Fruit fly (Drosophila melanogaster): Measurements from ENCODE around the gene CG9588.

CG9588 gene

dm6 chr3R:13699350-13699749, 22.9 kb upstream of the CG9588 start:
- TF ChIP-seq pan (optimal IDR thresholded peaks at IDR 0.05), result no peak
- TF ChIP-seq foxo (GFP tag; optimal IDR thresholded peaks at IDR 0.05), result no peak
- TF ChIP-seq Hnf4 (GFP tag; optimal IDR thresholded peaks at IDR 0.05), result no peak
- TF ChIP-seq Dfd (GFP tag; optimal IDR thresholded peaks at IDR 0.05), result no peak
- no peak for TF ChIP-seq Myc (optimal IDR thresholded peaks at IDR 0.05)
- no peak for TF ChIP-seq psq (GFP tag; optimal IDR thresholded peaks at IDR 0.05)
- TF ChIP-seq OdsH (GFP tag; optimal IDR thresholded peaks at IDR 0.05), result no peak
- no peak for TF ChIP-seq Sp1 (GFP tag; optimal IDR thresholded peaks at IDR 0.05)
- no peak for TF ChIP-seq Rel (GFP tag; optimal IDR thresholded peaks at IDR 0.05)
- TF ChIP-seq Rel (tag; optimal IDR thresholded peaks at IDR 0.05), result no peak

- TF ChIP-seq h (GFP tag; optimal IDR thresholded peaks at IDR 0.05) (no peak), tai (GFP tag; optimal IDR thresholded peaks at IDR 0.05) (no peak), Jra (GFP tag; optimal IDR thresholded peaks at IDR 0.05) (no peak), Rel (GFP tag; optimal IDR thresholded peaks at IDR 0.05) (no peak), Rel (tag; optimal IDR thresholded peaks at IDR 0.05) (no peak), br (GFP tag; optimal IDR thresholded peaks at IDR 0.05) (no peak), Vsx2 (GFP tag; optimal IDR thresholded peaks at IDR 0.05; ENCODE audit: partially characterized antibody) (no peak), N (GFP tag; optimal IDR thresholded peaks at IDR 0.05) (no peak), Hnf4 (GFP tag; optimal IDR thresholded peaks at IDR 0.05) (no peak), brk (GFP tag; optimal IDR thresholded peaks at IDR 0.05) (no peak), GATAd (GFP tag; optimal IDR thresholded peaks at IDR 0.05) (no peak), CrebA (GFP tag; optimal IDR thresholded peaks at IDR 0.05; ENCODE audit: borderline replicate concordance) (no peak), lola (GFP tag; optimal IDR thresholded peaks at IDR 0.05) (no peak), ey (GFP tag; optimal IDR thresholded peaks at IDR 0.05) (no peak), dmrt93B (GFP tag; optimal IDR thresholded peaks at IDR 0.05) (no peak), CG32264 (GFP tag; optimal IDR thresholded peaks at IDR 0.05) (no peak), pan (optimal IDR thresholded peaks at IDR 0.05) (no peak)
Observed at dm6 chr3R:13693753-13694152, 17.3 kb upstream of the CG9588 start, which contains the start of gene CG14367. Gene CG14367 (plus strand): TSS chr3R:13694053.

- TF ChIP-seq Dif (GFP tag; optimal IDR thresholded peaks at IDR 0.05; ENCODE audit: partially characterized antibody), result no peak
- peak; percentile 23 for TF ChIP-seq OdsH (GFP tag; optimal IDR thresholded peaks at IDR 0.05)
- no peak for TF ChIP-seq fru (GFP tag; optimal IDR thresholded peaks at IDR 0.05)
- no peak for TF ChIP-seq pan (optimal IDR thresholded peaks at IDR 0.05)
- no peak for TF ChIP-seq dsf (GFP tag; optimal IDR thresholded peaks at IDR 0.05; ENCODE audit: borderline replicate concordance)
- TF ChIP-seq Dfd (GFP tag; optimal IDR thresholded peaks at IDR 0.05), result no peak
- TF ChIP-seq brk (GFP tag; optimal IDR thresholded peaks at IDR 0.05), result no peak
- TF ChIP-seq psq (GFP tag; optimal IDR thresholded peaks at IDR 0.05), result peak; percentile 64
- TF ChIP-seq rgr (GFP tag; optimal IDR thresholded peaks at IDR 0.05), result peak; percentile 44
Observed at dm6 chr3R:13686371-13687211, 10.1 kb upstream of the CG9588 start, which contains the start of gene omd. Gene omd (minus strand): TSS chr3R:13687210.

DNA sequence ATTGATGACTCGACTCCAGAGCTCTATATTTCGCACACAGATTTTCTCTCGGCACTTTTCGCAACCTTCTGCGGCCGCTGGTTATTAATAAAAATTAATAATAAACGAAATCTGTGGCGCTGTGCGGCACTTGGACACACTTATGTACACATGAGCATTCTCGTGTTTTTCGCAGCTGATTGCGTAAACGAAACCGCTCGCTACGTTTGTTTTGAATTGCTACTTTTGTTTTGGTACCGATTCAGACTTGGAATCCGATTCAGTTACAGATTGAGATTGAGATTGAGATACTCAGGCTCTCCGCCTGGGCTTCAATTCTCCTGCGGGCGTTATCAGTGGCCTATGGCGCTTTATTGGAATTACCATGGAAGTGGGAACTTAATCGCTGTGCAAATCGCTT, 9.5 kb upstream of the CG9588 start:
- no peak for TF ChIP-seq CG32264 (GFP tag; optimal IDR thresholded peaks at IDR 0.05)
- TF ChIP-seq brk (GFP tag; optimal IDR thresholded peaks at IDR 0.05), result no peak
- no peak for TF ChIP-seq foxo (GFP tag; optimal IDR thresholded peaks at IDR 0.05)
- no peak for TF ChIP-seq sv (GFP tag; optimal IDR thresholded peaks at IDR 0.05)
- no peak for TF ChIP-seq rgr (GFP tag; optimal IDR thresholded peaks at IDR 0.05)
- TF ChIP-seq dsf (GFP tag; optimal IDR thresholded peaks at IDR 0.05; ENCODE audit: borderline replicate concordance), result no peak
- no peak for TF ChIP-seq Sp1 (GFP tag; optimal IDR thresholded peaks at IDR 0.05)

DNA sequence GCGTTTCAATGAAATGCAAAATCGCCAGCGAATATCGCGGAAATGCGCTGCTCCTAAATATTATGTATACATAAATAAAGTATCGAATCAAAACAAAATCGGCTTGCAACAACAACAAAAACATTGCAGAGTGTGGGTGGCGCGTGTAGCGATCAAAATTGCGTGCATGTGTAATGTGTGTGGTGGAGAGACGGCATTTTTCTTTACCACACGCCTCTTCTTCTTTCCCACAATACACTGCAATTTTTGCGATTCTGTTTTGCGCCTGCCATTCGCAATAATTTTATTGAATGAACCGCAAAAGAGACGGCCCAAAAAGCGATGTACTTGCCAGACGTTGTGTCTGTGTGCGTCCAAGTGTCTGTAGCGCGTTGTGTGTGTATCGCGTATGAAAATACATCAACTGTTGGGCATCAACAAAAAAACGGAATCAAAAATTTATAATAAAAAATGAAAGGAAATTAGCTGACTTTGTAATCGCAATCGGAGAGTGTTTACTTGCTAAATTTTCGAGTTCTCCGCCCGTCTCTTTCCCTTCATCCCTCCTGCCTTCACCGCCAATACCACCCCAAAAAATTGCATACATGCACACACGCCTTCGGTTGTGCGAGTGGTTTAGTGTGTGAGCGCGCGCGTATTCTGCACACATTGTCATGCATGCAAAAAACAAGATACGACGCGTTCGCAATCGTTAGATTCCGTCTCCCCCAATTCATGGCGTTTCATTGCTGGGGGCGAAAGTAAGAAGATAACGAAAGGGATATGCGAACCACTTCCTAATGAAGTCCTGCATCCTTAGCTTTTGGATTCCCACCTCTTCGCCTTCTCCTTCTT, 8.3 kb upstream of the CG9588 start:
- no peak for TF ChIP-seq Rel (GFP tag; optimal IDR thresholded peaks at IDR 0.05)
- no peak for TF ChIP-seq Rel (tag; optimal IDR thresholded peaks at IDR 0.05)
- peak; percentile 99 for TF ChIP-seq psq (GFP tag; optimal IDR thresholded peaks at IDR 0.05)
- peak; percentile 5 for TF ChIP-seq rgr (GFP tag; optimal IDR thresholded peaks at IDR 0.05)
- TF ChIP-seq h (GFP tag; optimal IDR thresholded peaks at IDR 0.05), result peak; percentile 62
- TF ChIP-seq OdsH (GFP tag; optimal IDR thresholded peaks at IDR 0.05), result peak; percentile 25
- no peak for TF ChIP-seq jim (GFP tag; optimal IDR thresholded peaks at IDR 0.05)
- peak in 1 of 2 experiments; percentile 14 for TF ChIP-seq foxo (GFP tag; optimal IDR thresholded peaks at IDR 0.05)
- peak; percentile 19 for TF ChIP-seq Abd-B (GFP tag; optimal IDR thresholded peaks at IDR 0.05)
- TF ChIP-seq Hnf4 (GFP tag; optimal IDR thresholded peaks at IDR 0.05), result peak; percentile 32
- no peak for TF ChIP-seq Hr83 (GFP tag; optimal IDR thresholded peaks at IDR 0.05; ENCODE audit: poor library complexity, severe bottlenecking)
- peak in 1 of 2 experiments; percentile 27 for TF ChIP-seq dl (GFP tag; optimal IDR thresholded peaks at IDR 0.05; ENCODE audit: insufficient read depth in 1 of 2, partially characterized antibody in 2 of 2)
- peak; percentile 58 for TF ChIP-seq N (GFP tag; optimal IDR thresholded peaks at IDR 0.05)
- peak; percentile 9 for TF ChIP-seq Dif (GFP tag; optimal IDR thresholded peaks at IDR 0.05; ENCODE audit: partially characterized antibody)
